Fruit fly (Drosophila melanogaster): ENCODE data around the gene CG14635.

CG14635 gene

DNA sequence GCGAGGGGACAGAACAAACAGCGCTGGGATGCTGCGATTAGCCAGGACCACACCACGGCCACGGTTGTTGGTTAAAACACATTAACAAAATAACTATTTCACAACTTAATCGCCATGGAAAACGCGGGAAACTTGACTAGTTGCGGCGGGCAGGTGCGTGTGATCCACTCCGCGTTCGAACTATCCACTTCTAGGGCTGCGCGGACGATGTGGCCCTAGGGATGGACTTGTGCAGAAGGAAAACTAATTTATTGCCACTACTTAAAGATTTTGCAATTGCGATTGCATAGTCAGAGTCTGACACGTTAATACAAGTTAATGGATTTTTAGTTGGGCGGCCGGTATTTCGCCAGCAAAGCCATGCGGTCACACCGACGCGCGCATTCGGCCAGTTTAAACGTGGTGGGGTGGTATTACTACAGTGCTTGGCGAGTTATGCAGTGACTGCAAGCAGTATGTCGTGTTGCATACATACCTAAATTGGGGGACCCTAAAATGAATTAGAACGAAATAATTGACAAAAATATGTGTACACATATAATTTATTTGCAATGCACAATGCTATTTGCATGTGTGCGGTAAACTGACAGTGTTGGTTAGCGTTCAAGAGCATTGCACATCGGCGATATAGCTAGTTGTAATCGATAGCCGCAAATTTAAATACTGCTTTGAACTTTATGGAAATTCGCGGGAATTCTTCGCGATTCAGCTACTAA lies 43.3 kb upstream of the CG14635 start, which contains the start of gene Rbf (continued):
- TF ChIP-seq CG31388 (GFP tag; optimal IDR thresholded peaks at IDR 0.05), result no peak
- TF ChIP-seq CG1832 (GFP tag; optimal IDR thresholded peaks at IDR 0.05), result no peak
- peak; percentile 1 for TF ChIP-seq CG7928 (GFP tag; optimal IDR thresholded peaks at IDR 0.05)
- TF ChIP-seq Sox102F (GFP tag; optimal IDR thresholded peaks at IDR 0.05), result no peak
- no peak for TF ChIP-seq CG11085 (GFP tag; IDR thresholded peaks at IDR 0.05)
- TF ChIP-seq sr (GFP tag; IDR thresholded peaks at IDR 0.05), result no peak
- peak; percentile 72 for TF ChIP-seq Sry-δ (GFP tag; optimal IDR thresholded peaks at IDR 0.05)
- TF ChIP-seq hkb (optimal IDR thresholded peaks at IDR 0.05), result no peak
- TF ChIP-seq hkb (GFP tag; IDR thresholded peaks at IDR 0.05), result no peak
- no peak for TF ChIP-seq Asciz (GFP tag; optimal IDR thresholded peaks at IDR 0.05)
- no peak for TF ChIP-seq yki (optimal IDR thresholded peaks at IDR 0.05)
- peak; percentile 32 for TF ChIP-seq inv (GFP tag; IDR thresholded peaks at IDR 0.05; ENCODE audit: partially characterized antibody)
- no peak for TF ChIP-seq Bdp1 (GFP tag; optimal IDR thresholded peaks at IDR 0.05)
- TF ChIP-seq NFAT (GFP tag; IDR thresholded peaks at IDR 0.05), result no peak
- no peak for TF ChIP-seq Elba2 (GFP tag; optimal IDR thresholded peaks at IDR 0.05)
- no peak for TF ChIP-seq Nf-YA (GFP tag; IDR thresholded peaks at IDR 0.05)
- no peak for TF ChIP-seq jing (GFP tag; optimal IDR thresholded peaks at IDR 0.05)
- TF ChIP-seq NK7.1 (GFP tag; optimal IDR thresholded peaks at IDR 0.05), result no peak
- no peak for TF ChIP-seq CG6272 (GFP tag; IDR thresholded peaks at IDR 0.05)
- no peak for TF ChIP-seq Abd-B (GFP tag; optimal IDR thresholded peaks at IDR 0.05)
- peak; percentile 93 for TF ChIP-seq E2f2 (GFP tag; IDR thresholded peaks at IDR 0.05)
- TF ChIP-seq Lim3 (GFP tag; IDR thresholded peaks at IDR 0.05), result no peak
- TF ChIP-seq sug (tag; optimal IDR thresholded peaks at IDR 0.05), result no peak
- TF ChIP-seq btn (GFP tag; optimal IDR thresholded peaks at IDR 0.05), result no peak
- no peak for TF ChIP-seq ro (GFP tag; IDR thresholded peaks at IDR 0.05)
- no peak for TF ChIP-seq CG10565 (GFP tag; optimal IDR thresholded peaks at IDR 0.05)
- no peak for TF ChIP-seq HmgZ (tag; optimal IDR thresholded peaks at IDR 0.05)
- no peak for TF ChIP-seq CG10979 (tag; optimal IDR thresholded peaks at IDR 0.05)
- no peak for TF ChIP-seq MBD-R2 (GFP tag; IDR thresholded peaks at IDR 0.05)
- no peak for TF ChIP-seq H15 (GFP tag; IDR thresholded peaks at IDR 0.05)
- TF ChIP-seq ac (GFP tag; optimal IDR thresholded peaks at IDR 0.05), result no peak
- TF ChIP-seq CG16815 (GFP tag; optimal IDR thresholded peaks at IDR 0.05), result no peak
- TF ChIP-seq Nf-YB (GFP tag; optimal IDR thresholded peaks at IDR 0.05), result no peak
- TF ChIP-seq org-1 (GFP tag; optimal IDR thresholded peaks at IDR 0.05), result no peak
- no peak for TF ChIP-seq CG17912 (GFP tag; optimal IDR thresholded peaks at IDR 0.05)
- no peak for TF ChIP-seq croc (GFP tag; conservative IDR thresholded peaks at IDR 0.05)
- no peak for TF ChIP-seq CG8765 (GFP tag; IDR thresholded peaks at IDR 0.05)
- peak; percentile 52 for TF ChIP-seq cg (GFP tag; optimal IDR thresholded peaks at IDR 0.05)
- no peak for TF ChIP-seq dmrt11E (tag; optimal IDR thresholded peaks at IDR 0.05)
- TF ChIP-seq CG12391 (tag; optimal IDR thresholded peaks at IDR 0.05), result no peak
- no peak for TF ChIP-seq da (GFP tag; optimal IDR thresholded peaks at IDR 0.05)
- peak; percentile 5 for TF ChIP-seq CG33213 (GFP tag; optimal IDR thresholded peaks at IDR 0.05)
- no peak for TF ChIP-seq CG31441 (GFP tag; IDR thresholded peaks at IDR 0.05)
- TF ChIP-seq CG14965 (GFP tag; optimal IDR thresholded peaks at IDR 0.05; ENCODE audit: borderline replicate concordance), result no peak
- no peak for TF ChIP-seq nau (GFP tag; optimal IDR thresholded peaks at IDR 0.05)
- no peak for TF ChIP-seq ap (GFP tag; IDR thresholded peaks at IDR 0.05)
- TF ChIP-seq CG7786 (GFP tag; optimal IDR thresholded peaks at IDR 0.05), result no peak
- no peak for TF ChIP-seq CG9876 (GFP tag; optimal IDR thresholded peaks at IDR 0.05)
- TF ChIP-seq CG11247 (GFP tag; IDR thresholded peaks at IDR 0.05), result no peak
- no peak for TF ChIP-seq CG34422 (GFP tag; IDR thresholded peaks at IDR 0.05)
- TF ChIP-seq CG14050 (GFP tag; IDR thresholded peaks at IDR 0.05), result no peak
- TF ChIP-seq HLH54F (GFP tag; optimal IDR thresholded peaks at IDR 0.05), result no peak
